Worm (Caenorhabditis elegans) whole organism, L3 larva: Measurements from ENCODE around the gene B0454.8.

Experiments
- ceh-82 ChIP-seq: fragments of 150-350 bp; optimal IDR thresholded peaks from 2 replicates; lab custom pipeline; 2014; ENCODE audit warnings: missing biosample characterization, missing genetic modification characterization
- egl-5 ChIP-seq: fragments of 150-350 bp; optimal IDR thresholded peaks from 2 replicates; lab custom pipeline; 2017; ENCODE audit warnings: missing biosample characterization, missing genetic modification reagents, missing genetic modification characterization, inconsistent platforms
- elt-3 ChIP-seq, 3 experiments: fragments of 150-350 bp in 1 of 3; sonication (generic microtip) in 2 of 3; optimal IDR thresholded peaks; 2 replicates in 2 of 3; 4 replicates in 1 of 3; lab custom pipeline; 2014 to 2017; ENCODE audit warnings: missing biosample characterization in 3 of 3, missing genetic modification characterization in 3 of 3
- mdl-1 ChIP-seq: fragments of 150-350 bp; optimal IDR thresholded peaks from 2 replicates; lab custom pipeline; 2014; ENCODE audit warnings: missing biosample characterization, missing genetic modification characterization
- nhr-11 ChIP-seq: fragments of 150-350 bp; optimal IDR thresholded peaks from 2 replicates; lab custom pipeline; 2014; ENCODE audit warnings: missing biosample characterization, missing genetic modification characterization
- nhr-28 ChIP-seq: fragments of 150-350 bp; optimal IDR thresholded peaks from 2 replicates; lab custom pipeline; 2014; ENCODE audit warnings: missing biosample characterization, missing genetic modification characterization
- nhr-76 ChIP-seq: fragments of 150-350 bp; sonication (generic microtip); optimal IDR thresholded peaks from 5 replicates; lab custom pipeline; 2014; ENCODE audit warnings: missing biosample characterization, missing genetic modification characterization
- pqm-1 ChIP-seq: fragments of 150-350 bp; optimal IDR thresholded peaks from 2 replicates; lab custom pipeline; 2017; ENCODE audit warnings: missing biosample characterization, missing genetic modification characterization, inconsistent platforms
- skn-1 ChIP-seq: fragments of 150-350 bp; optimal IDR thresholded peaks from 2 replicates; lab custom pipeline; 2014; ENCODE audit warnings: missing biosample characterization, missing genetic modification characterization
- unc-62 ChIP-seq: fragments of 150-350 bp; sonication (generic microtip); optimal IDR thresholded peaks from 4 replicates; lab custom pipeline; 2014; ENCODE audit warnings: missing biosample characterization, missing genetic modification reagents, missing genetic modification characterization
- ztf-11 ChIP-seq: fragments of 150-350 bp; optimal IDR thresholded peaks from 2 replicates; lab custom pipeline; 2014; ENCODE audit warnings: missing biosample characterization, missing genetic modification characterization
- ztf-4 ChIP-seq: fragments of 150-350 bp; optimal IDR thresholded peaks from 2 replicates; lab custom pipeline; 2014; ENCODE audit warnings: missing biosample characterization, missing genetic modification characterization

- TF ChIP-seq skn-1 (no peak), pqm-1 (tag; lab: Kevin White, UChicago) (no peak), ztf-11 (tag; lab: Kevin White, UChicago) (no peak), nhr-11 (tag; lab: Kevin White, UChicago) (no peak), nhr-76 (no peak), unc-62 (GFP tag; lab: Kevin White, UChicago) (no peak), ceh-82 (no peak), nhr-28 (tag; lab: Kevin White, UChicago) (no peak), elt-3 (tag; optimal IDR thresholded peaks at IDR 0.05; lab: Kevin White, UChicago) (no peak), ztf-4 (no peak), egl-5 (no peak), mdl-1 (no peak)
Observed at ce11 chrII:3048378-3048777, 5.1 kb upstream of the B0454.8 start, which contains the start of gene sri-28.
